Fruit fly (Drosophila melanogaster) whole organism, wandering third instar larva: ENCODE results near the gene Srrm1.

Experiments
- Abd-B ChIP-seq: fragments of >200 bp; optimal IDR thresholded peaks from 2 replicates; lab custom pipeline; 2017; ENCODE audit warnings: missing biosample characterization, missing genetic modification characterization
- CG32264 ChIP-seq: fragments of 200-800 bp; sonication (Bioruptor generic); optimal IDR thresholded peaks from 2 replicates; lab custom pipeline; 2016; ENCODE audit warnings: missing biosample characterization, missing genetic modification characterization
- CG9705 ChIP-seq: fragments of 200-800 bp; sonication (Bioruptor generic); optimal IDR thresholded peaks from 2 replicates; lab custom pipeline; 2018; ENCODE audit warnings: missing biosample characterization, mild to moderate bottlenecking, missing genetic modification characterization
- CrebA ChIP-seq: fragments of 200-800 bp; sonication (Bioruptor generic); optimal IDR thresholded peaks from 2 replicates; lab custom pipeline; 2016; ENCODE audit warnings: missing biosample characterization, mild to moderate bottlenecking, missing genetic modification characterization, borderline replicate concordance
- Dfd ChIP-seq: fragments of >200 bp; optimal IDR thresholded peaks from 2 replicates; lab custom pipeline; 2017; ENCODE audit warnings: missing biosample characterization, missing genetic modification characterization
- Dif ChIP-seq: fragments of 200-275, 200-300 bp; sonication (Bioruptor generic); optimal IDR thresholded peaks from 2 replicates; lab custom pipeline; 2018; ENCODE audit warnings: missing biosample characterization, missing genetic modification characterization; ENCODE audit not compliant: partially characterized antibody
- Hnf4 ChIP-seq: fragments of 200-800 bp; sonication (Bioruptor generic); optimal IDR thresholded peaks from 2 replicates; lab custom pipeline; 2016; ENCODE audit warnings: missing biosample characterization, mild to moderate bottlenecking, missing genetic modification characterization
- Hr78 ChIP-seq: fragments of >200 bp; optimal IDR thresholded peaks from 2 replicates; lab custom pipeline; 2017; ENCODE audit warnings: missing biosample characterization, missing genetic modification characterization
- Hr83 ChIP-seq: fragments of 200-300 bp; sonication (Bioruptor generic); optimal IDR thresholded peaks from 2 replicates; lab custom pipeline; 2016; ENCODE audit warnings: missing biosample characterization, mild to moderate bottlenecking, missing genetic modification characterization, moderate library complexity; ENCODE audit not compliant: poor library complexity, severe bottlenecking
- Jra ChIP-seq: sonication (Bioruptor generic); optimal IDR thresholded peaks from 2 replicates; lab custom pipeline; 2016; ENCODE audit warnings: missing biosample characterization, missing genetic modification characterization
- Mio ChIP-seq: sonication (Bioruptor generic); optimal IDR thresholded peaks from 2 replicates; lab custom pipeline; 2016; ENCODE audit warnings: missing biosample characterization, missing genetic modification characterization
- Myc ChIP-seq: fragments of >200 bp; optimal IDR thresholded peaks from 2 replicates; lab custom pipeline; 2017
- N ChIP-seq: fragments of >200 bp; optimal IDR thresholded peaks from 2 replicates; lab custom pipeline; 2018; ENCODE audit warnings: missing biosample characterization, missing external identifiers, missing genetic modification characterization
- OdsH ChIP-seq: fragments of 200-800 bp; sonication (Bioruptor generic); optimal IDR thresholded peaks from 2 replicates; lab custom pipeline; 2016; ENCODE audit warnings: missing biosample characterization, mild to moderate bottlenecking, missing genetic modification characterization
- Sp1 ChIP-seq: fragments of 200-800 bp; sonication (Bioruptor generic); optimal IDR thresholded peaks from 3 replicates; lab custom pipeline; 2019; ENCODE audit warnings: missing biosample characterization, mild to moderate bottlenecking, missing genetic modification characterization, moderate library complexity
- Vsx2 ChIP-seq: fragments of 200-300, 225-300 bp; sonication (Bioruptor generic); optimal IDR thresholded peaks from 2 replicates; lab custom pipeline; 2018; ENCODE audit warnings: missing biosample characterization, missing genetic modification characterization; ENCODE audit not compliant: partially characterized antibody
- br ChIP-seq: fragments of 200-800 bp; sonication (Bioruptor generic); optimal IDR thresholded peaks from 2 replicates; lab custom pipeline; 2016; ENCODE audit warnings: missing biosample characterization, missing genetic modification characterization
- brk ChIP-seq: fragments of 200-800 bp; sonication (Bioruptor generic); optimal IDR thresholded peaks from 2 replicates; lab custom pipeline; 2016; ENCODE audit warnings: missing biosample characterization, mild to moderate bottlenecking, missing genetic modification characterization
- dl ChIP-seq, 2 experiments: fragments of 175-275, 200-275 bp in 1 of 2; fragments of 200-275 bp in 1 of 2; sonication (Bioruptor generic); optimal IDR thresholded peaks; lab custom pipeline; 2018; ENCODE audit warnings: mild to moderate bottlenecking in 2 of 2, missing biosample characterization in 2 of 2, missing genetic modification characterization in 2 of 2, moderate library complexity in 2 of 2; ENCODE audit not compliant: partially characterized antibody in 2 of 2, insufficient read depth in 1 of 2
- dmrt93B ChIP-seq: fragments of 200-800 bp; sonication (Bioruptor generic); optimal IDR thresholded peaks from 2 replicates; lab custom pipeline; 2018; ENCODE audit warnings: missing biosample characterization, mild to moderate bottlenecking, missing genetic modification characterization
- ey ChIP-seq: fragments of 200-800 bp; sonication (Bioruptor generic); optimal IDR thresholded peaks from 2 replicates; lab custom pipeline; 2016; ENCODE audit warnings: missing biosample characterization, missing genetic modification characterization
- foxo ChIP-seq, 2 experiments: fragments of 200-800 bp; sonication (Bioruptor generic); optimal IDR thresholded peaks; 2 replicates in 1 of 2; 3 replicates in 1 of 2; lab custom pipeline; 2016 to 2017; ENCODE audit warnings: missing biosample characterization in 2 of 2, missing genetic modification characterization in 2 of 2
- fru ChIP-seq: fragments of 200-800 bp; sonication (Bioruptor generic); optimal IDR thresholded peaks from 3 replicates; lab custom pipeline; 2016; ENCODE audit warnings: missing biosample characterization, mild to moderate bottlenecking, missing genetic modification characterization
- h ChIP-seq: fragments of 200-800 bp; sonication (Bioruptor generic); optimal IDR thresholded peaks from 3 replicates; lab custom pipeline; 2016; ENCODE audit warnings: missing biosample characterization, mild to moderate bottlenecking, missing genetic modification characterization
- jim ChIP-seq: fragments of 175-275, 200-325 bp; sonication (Bioruptor generic); optimal IDR thresholded peaks from 2 replicates; lab custom pipeline; 2016; ENCODE audit warnings: missing biosample characterization, mild to moderate bottlenecking, missing genetic modification characterization
- lola ChIP-seq: fragments of >200 bp; optimal IDR thresholded peaks from 2 replicates; lab custom pipeline; 2017; ENCODE audit warnings: missing biosample characterization, missing genetic modification characterization
- pan ChIP-seq: fragments of >200 bp; optimal IDR thresholded peaks from 2 replicates; lab custom pipeline; 2017
- psq ChIP-seq: fragments of 200-800 bp; sonication (Bioruptor generic); optimal IDR thresholded peaks from 3 replicates; lab custom pipeline; 2017; ENCODE audit warnings: missing biosample characterization, mild to moderate bottlenecking, missing genetic modification characterization, moderate library complexity
- rgr ChIP-seq: fragments of 200-800 bp; sonication (Bioruptor generic); optimal IDR thresholded peaks from 3 replicates; lab custom pipeline; 2016; ENCODE audit warnings: missing biosample characterization, mild to moderate bottlenecking, missing genetic modification characterization
- sv ChIP-seq: fragments of 200-800 bp; sonication (Bioruptor generic); optimal IDR thresholded peaks from 3 replicates; lab custom pipeline; 2016; ENCODE audit warnings: missing biosample characterization, missing genetic modification characterization
- tai ChIP-seq: sonication (Bioruptor generic); optimal IDR thresholded peaks from 2 replicates; lab custom pipeline; 2016; ENCODE audit warnings: missing biosample characterization, missing genetic modification characterization
- usp ChIP-seq: fragments of >200 bp; optimal IDR thresholded peaks from 2 replicates; lab custom pipeline; 2017; ENCODE audit warnings: missing biosample characterization, missing genetic modification characterization
- woc ChIP-seq: sonication (Bioruptor generic); optimal IDR thresholded peaks from 2 replicates; lab custom pipeline; 2016; ENCODE audit warnings: missing biosample characterization, mild to moderate bottlenecking, missing genetic modification characterization

Gene Srrm1

DNA sequence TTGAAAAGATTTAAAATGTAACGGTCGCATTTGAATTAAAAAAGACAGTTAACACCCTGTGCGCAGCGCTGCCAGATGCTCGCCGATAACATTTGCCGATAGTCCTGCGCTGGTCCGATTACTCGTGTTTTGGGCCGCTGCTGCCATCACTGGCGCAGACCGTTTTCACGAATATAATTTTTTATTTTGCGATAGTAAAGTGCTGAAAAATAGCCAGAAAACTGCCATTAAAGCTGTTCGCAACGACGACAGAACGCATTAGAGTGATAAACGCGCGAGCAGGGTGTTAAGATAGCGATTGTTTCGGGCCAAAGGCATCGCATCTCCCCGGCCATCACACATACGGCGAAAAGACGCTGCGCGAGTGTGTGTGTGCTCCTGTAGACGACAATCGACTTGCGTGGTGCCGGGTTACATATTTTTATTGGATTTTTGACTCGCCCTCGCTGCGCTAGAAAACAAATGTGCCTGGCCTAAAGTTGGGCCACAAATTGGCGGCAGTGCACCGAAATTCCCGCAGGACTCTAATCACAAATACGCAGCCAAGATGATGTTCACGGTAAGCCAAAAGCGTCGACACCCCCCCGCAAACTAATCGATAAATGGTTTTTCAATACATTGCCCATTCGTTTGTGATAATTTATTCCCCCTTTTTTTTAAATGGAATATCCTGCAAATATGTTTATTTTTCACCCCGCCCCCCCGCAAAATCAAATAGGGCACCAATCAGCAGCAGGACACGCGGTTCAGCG lies at the start of gene Srrm1:
Srrm1 (plus strand) TSS at position 116 of the 752 bp plus-strand sequence.
- TF ChIP-seq ey (GFP tag; lab: Kevin White, UChicago) = peak; percentile 8
- peak; percentile 33 for TF ChIP-seq h (GFP tag; lab: Kevin White, UChicago)
- TF ChIP-seq Sp1 (GFP tag; lab: Kevin White, UChicago) = peak; percentile 20
- no peak for TF ChIP-seq N (GFP tag; lab: Kevin White, UChicago)
- TF ChIP-seq Vsx2 (GFP tag; lab: Kevin White, UChicago) = no peak
- TF ChIP-seq rgr (GFP tag; lab: Kevin White, UChicago) = peak; percentile 46
- no peak for TF ChIP-seq Mio (GFP tag; lab: Kevin White, UChicago)
- TF ChIP-seq Hnf4 (GFP tag; lab: Kevin White, UChicago) = no peak
- peak; percentile 87 for TF ChIP-seq Hr83 (GFP tag; lab: Kevin White, UChicago)
- peak; percentile 30 for TF ChIP-seq fru
- peak; percentile 32 for TF ChIP-seq CG9705 (GFP tag; lab: Kevin White, UChicago)
- TF ChIP-seq sv (GFP tag; lab: Kevin White, UChicago) = peak; percentile 21
- TF ChIP-seq foxo (GFP tag; optimal IDR thresholded peaks at IDR 0.05; lab: Kevin White, UChicago) = peak in 1 of 2 experiments; percentile 50
- TF ChIP-seq CG32264 (GFP tag; lab: Kevin White, UChicago) = no peak
- TF ChIP-seq Hr78 = no peak

DNA sequence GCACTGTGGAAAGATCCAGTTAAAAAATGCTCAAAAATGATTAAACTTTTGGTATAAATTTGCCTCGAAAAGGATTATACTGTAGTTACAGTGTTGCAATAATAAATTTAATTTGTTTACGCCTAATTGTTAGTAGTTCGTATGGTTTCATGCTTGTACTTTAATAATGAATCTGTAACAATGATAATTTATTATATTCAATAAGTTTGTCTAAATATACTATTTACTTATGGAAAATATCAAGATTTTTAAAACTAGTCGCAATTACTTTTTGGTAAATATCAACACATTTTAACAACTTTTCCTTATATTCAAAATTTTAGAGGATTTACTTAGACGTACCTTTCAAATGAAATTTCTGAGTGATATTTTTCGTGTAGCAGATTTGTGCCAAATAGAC lies 41.8 kb upstream of the Srrm1 start, which contains the start of gene CG11262:
CG11262 (plus strand) TSS at position 301 of the 400 bp plus-strand sequence.
- TF ChIP-seq Dfd (GFP tag; lab: Kevin White, UChicago) (no peak), dl (GFP tag; optimal IDR thresholded peaks at IDR 0.05; lab: Kevin White, UChicago; ENCODE audit: insufficient read depth in 1 of 2, partially characterized antibody in 2 of 2) (no peak), Abd-B (no peak), Jra (GFP tag; lab: Kevin White, UChicago) (no peak), Vsx2 (GFP tag; lab: Kevin White, UChicago) (no peak), ey (GFP tag; lab: Kevin White, UChicago) (no peak)

DNA sequence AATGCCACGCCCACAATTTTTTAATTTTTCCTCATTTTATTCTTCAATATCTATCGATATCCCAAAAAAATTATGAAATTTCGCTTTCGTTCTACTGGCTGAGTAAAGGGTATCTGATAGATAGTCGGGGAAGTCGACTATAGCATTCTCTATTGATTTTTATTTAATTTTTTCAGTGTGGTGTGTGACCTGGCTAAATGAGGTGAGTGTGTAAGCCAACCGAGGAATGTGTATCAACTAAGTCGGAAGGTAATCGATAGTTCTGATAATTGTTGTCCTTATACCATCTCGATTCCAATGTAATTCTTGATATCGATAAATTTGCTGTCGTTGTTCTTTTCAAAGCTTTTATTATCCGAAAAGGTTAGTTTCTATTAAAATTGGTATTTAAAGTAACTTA lies 30.1 kb upstream of the Srrm1 start, which contains the start of gene CG11263:
CG11263 (plus strand) TSS at position 328 of the 400 bp plus-strand sequence.
- TF ChIP-seq Vsx2 (GFP tag; lab: Kevin White, UChicago) (no peak), dl (GFP tag; optimal IDR thresholded peaks at IDR 0.05; lab: Kevin White, UChicago; ENCODE audit: insufficient read depth in 1 of 2, partially characterized antibody in 2 of 2) (no peak), CG9705 (GFP tag; lab: Kevin White, UChicago) (no peak), Jra (GFP tag; lab: Kevin White, UChicago) (no peak), fru (peak; percentile 35), tai (peak; percentile 47), ey (GFP tag; lab: Kevin White, UChicago) (peak; percentile 20), brk (peak; percentile 20), pan (lab: Kevin White, UChicago) (no peak), foxo (GFP tag; optimal IDR thresholded peaks at IDR 0.05; lab: Kevin White, UChicago) (peak in 1 of 2 experiments; percentile 40), Myc (peak; percentile 38), CG32264 (GFP tag; lab: Kevin White, UChicago) (no peak), jim (GFP tag; lab: Kevin White, UChicago) (no peak), CrebA (GFP tag; lab: Kevin White, UChicago) (no peak), lola (no peak), dmrt93B (GFP tag; lab: Kevin White, UChicago) (no peak), Dif (GFP tag; lab: Kevin White, UChicago) (no peak), Hnf4 (GFP tag; lab: Kevin White, UChicago) (peak; percentile 60), woc (GFP tag; lab: Kevin White, UChicago) (no peak), usp (GFP tag; lab: Kevin White, UChicago) (no peak), Hr83 (GFP tag; lab: Kevin White, UChicago) (peak; percentile 6), h (GFP tag; lab: Kevin White, UChicago) (no peak), OdsH (no peak), Sp1 (GFP tag; lab: Kevin White, UChicago) (no peak), Hr78 (no peak), psq (GFP tag; lab: Kevin White, UChicago) (no peak), br (GFP tag; lab: Kevin White, UChicago) (no peak)
